Fruit fly (Drosophila melanogaster) whole organism, embryonic: Measurements from ENCODE around the gene CheB38b.
A peak's percentile ranks its signal among the peaks of the same experiment; 100 is the strongest.

Experiments used
- Antp ChIP-seq: fragments of 200-800 bp; sonication (Bioruptor generic); optimal IDR thresholded peaks from 3 replicates; lab custom pipeline; 2016; ENCODE audit warnings: missing biosample characterization, missing genetic modification characterization
- CG10462 ChIP-seq: fragments of 200-800 bp; sonication (Bioruptor generic); optimal IDR thresholded peaks from 2 replicates; lab custom pipeline; 2016; ENCODE audit warnings: missing biosample characterization, missing genetic modification characterization
- CG10543 ChIP-seq: fragments of 200-800 bp; sonication (Bioruptor generic); optimal IDR thresholded peaks from 3 replicates; lab custom pipeline; 2017; ENCODE audit warnings: missing biosample characterization, mild to moderate bottlenecking, missing genetic modification characterization, moderate library complexity
- CG10565 ChIP-seq: fragments of 200-800 bp; sonication (Bioruptor generic); optimal IDR thresholded peaks from 3 replicates; lab custom pipeline; 2016; ENCODE audit warnings: missing biosample characterization, mild to moderate bottlenecking, missing genetic modification characterization
- CG13424 ChIP-seq: fragments of 200-800 bp; sonication (Bioruptor generic); optimal IDR thresholded peaks from 2 replicates; lab custom pipeline; 2019; ENCODE audit warnings: missing biosample characterization, mild to moderate bottlenecking, missing genetic modification characterization, moderate library complexity
- CG18619 ChIP-seq: fragments of 200-800 bp; sonication (Bioruptor generic); optimal IDR thresholded peaks from 3 replicates; lab custom pipeline; 2017; ENCODE audit warnings: missing biosample characterization, mild to moderate bottlenecking, missing genetic modification characterization
- CG31224 ChIP-seq: fragments of 200-800 bp; sonication (Bioruptor generic); IDR thresholded peaks from 2 replicates; pipeline ENCODE4 v1.3.6; 2022; ENCODE audit warnings: missing biosample characterization, missing genetic modification characterization
- CG4360 ChIP-seq: fragments of 200-800 bp; sonication (Bioruptor generic); IDR thresholded peaks from 2 replicates; pipeline ENCODE4 v1.3.6; 2022; ENCODE audit warnings: missing biosample characterization, missing genetic modification characterization
- CG43689 ChIP-seq: fragments of 200-800 bp; sonication (Bioruptor generic); IDR thresholded peaks from 2 replicates; pipeline ENCODE4 v1.3.6; 2022; ENCODE audit warnings: missing biosample characterization, missing genetic modification characterization
- CG4707 ChIP-seq: fragments of 200-800 bp; sonication (Bioruptor generic); optimal IDR thresholded peaks from 2 replicates; lab custom pipeline; 2018; ENCODE audit warnings: missing biosample characterization, mild to moderate bottlenecking, missing genetic modification characterization, moderate library complexity
- CG6654 ChIP-seq: fragments of 200-800 bp; sonication (Bioruptor generic); optimal IDR thresholded peaks from 2 replicates; lab custom pipeline; 2017; ENCODE audit warnings: missing biosample characterization, mild to moderate bottlenecking, missing genetic modification characterization
- CG6813 ChIP-seq: fragments of 200-800 bp; sonication (Bioruptor generic); optimal IDR thresholded peaks from 2 replicates; lab custom pipeline; 2017; ENCODE audit warnings: missing biosample characterization, missing genetic modification characterization, mild to moderate bottlenecking, moderate library complexity, missing genetic modification reagents
- CG8359 ChIP-seq: fragments of 200-800 bp; sonication (Bioruptor generic); optimal IDR thresholded peaks from 2 replicates; lab custom pipeline; 2017; ENCODE audit warnings: missing biosample characterization, mild to moderate bottlenecking, missing genetic modification characterization, borderline replicate concordance
- CG8478 ChIP-seq: fragments of >200 bp; optimal IDR thresholded peaks from 2 replicates; lab custom pipeline; 2018
- CG9215 ChIP-seq: fragments of 200-800 bp; sonication (Bioruptor generic); IDR thresholded peaks from 2 replicates; pipeline ENCODE4 v1.3.6; 2022; ENCODE audit warnings: missing biosample characterization, missing genetic modification characterization
- CHES-1-like ChIP-seq: fragments of 200-800 bp; sonication (Bioruptor generic); optimal IDR thresholded peaks from 2 replicates; lab custom pipeline; 2016; ENCODE audit warnings: missing biosample characterization, missing genetic modification characterization
- CoRest ChIP-seq: fragments of 200-800 bp; sonication (Bioruptor generic); optimal IDR thresholded peaks from 3 replicates; lab custom pipeline; 2018; ENCODE audit warnings: missing biosample characterization, mild to moderate bottlenecking, missing genetic modification characterization, moderate library complexity
- Drgx ChIP-seq: fragments of 200-800 bp; sonication (Bioruptor generic); IDR thresholded peaks from 2 replicates; pipeline ENCODE4 v1.3.6; 2022; ENCODE audit warnings: missing biosample characterization, missing genetic modification characterization
- MESR4 ChIP-seq: fragments of 200-800 bp; sonication (Bioruptor generic); optimal IDR thresholded peaks from 2 replicates; lab custom pipeline; 2018; ENCODE audit warnings: missing biosample characterization, mild to moderate bottlenecking, missing genetic modification characterization, moderate library complexity
- Med ChIP-seq: fragments of 200-800 bp; sonication (Bioruptor generic); peaks from one replicate; lab custom pipeline; 2016; ENCODE audit warnings: missing biosample characterization, missing genetic modification characterization, mild to moderate bottlenecking, inconsistent platforms, moderate library complexity
- NC2β ChIP-seq: fragments of 200-800 bp; sonication (Bioruptor generic); optimal IDR thresholded peaks from 2 replicates; lab custom pipeline; 2016; ENCODE audit warnings: missing biosample characterization, missing genetic modification characterization
- Nf-YA ChIP-seq: fragments of 200-800 bp; sonication (Bioruptor generic); IDR thresholded peaks from 2 replicates; pipeline ENCODE4 v1.3.6; 2022; ENCODE audit warnings: missing biosample characterization, missing genetic modification characterization
- Oaz ChIP-seq: fragments of 200-800 bp; sonication (Bioruptor generic); IDR thresholded peaks from 2 replicates; pipeline ENCODE4 v1.3.6; 2022; ENCODE audit warnings: missing biosample characterization, missing genetic modification characterization
- Sox102F ChIP-seq: fragments of 200-800 bp; sonication (Bioruptor generic); optimal IDR thresholded peaks from 2 replicates; lab custom pipeline; 2018; ENCODE audit warnings: missing biosample characterization, mild to moderate bottlenecking, missing genetic modification characterization, moderate library complexity
- Stat92E ChIP-seq, 3 experiments: fragments of >200 bp in 2 of 3; fragments of 200-800 bp in 1 of 3; sonication (Bioruptor generic) in 1 of 3; optimal IDR thresholded peaks; 2 replicates each; lab custom pipeline; 2017 to 2019; ENCODE audit warnings: missing biosample characterization in 3 of 3, missing genetic modification characterization in 3 of 3, mild to moderate bottlenecking in 1 of 3, moderate library complexity in 1 of 3
- Tbp ChIP-seq: fragments of >200 bp; optimal IDR thresholded peaks from 2 replicates; lab custom pipeline; 2018; ENCODE audit warnings: missing biosample characterization, missing genetic modification characterization
- amos ChIP-seq: fragments of 200-800 bp; sonication (Bioruptor generic); IDR thresholded peaks from 2 replicates; pipeline ENCODE4 v1.3.6; 2022; ENCODE audit warnings: missing biosample characterization, missing genetic modification characterization; ENCODE audit not compliant: partially characterized antibody
- ara ChIP-seq: fragments of 200-800 bp; sonication (Bioruptor generic); IDR thresholded peaks from 2 replicates; pipeline ENCODE4 v1.3.6; 2022; ENCODE audit warnings: missing biosample characterization, missing genetic modification characterization
- ato ChIP-seq: fragments of 200-800 bp; sonication (Bioruptor generic); IDR thresholded peaks from 2 replicates; pipeline ENCODE4 v1.3.6; 2022; ENCODE audit warnings: missing biosample characterization, missing genetic modification characterization; ENCODE audit not compliant: partially characterized antibody
- ci ChIP-seq: fragments of 200-800 bp; sonication (Bioruptor generic); IDR thresholded peaks from 3 replicates; pipeline ENCODE4 v1.3.6; 2022; ENCODE audit warnings: missing biosample characterization, missing genetic modification characterization
- crc ChIP-seq: fragments of 200-800 bp; sonication (Bioruptor generic); optimal IDR thresholded peaks from 2 replicates; lab custom pipeline; 2016; ENCODE audit warnings: missing biosample characterization, missing genetic modification characterization
- da ChIP-seq: fragments of 200-800 bp; sonication (Bioruptor generic); optimal IDR thresholded peaks from 2 replicates; lab custom pipeline; 2016; ENCODE audit warnings: missing biosample characterization, missing genetic modification characterization
- dati ChIP-seq: fragments of 200-800 bp; sonication (Bioruptor generic); IDR thresholded peaks from 2 replicates; pipeline ENCODE4 v1.3.6; 2022; ENCODE audit warnings: missing biosample characterization, missing genetic modification characterization
- disco-r ChIP-seq: fragments of 200-800 bp; sonication (Bioruptor generic); optimal IDR thresholded peaks from 2 replicates; lab custom pipeline; 2016; ENCODE audit warnings: missing biosample characterization, missing genetic modification characterization
- dm ChIP-seq: fragments of 200-800 bp; sonication (Bioruptor generic); optimal IDR thresholded peaks from 3 replicates; lab custom pipeline; 2016; ENCODE audit warnings: missing biosample characterization, missing genetic modification characterization
- dpn ChIP-seq, 2 experiments: fragments of 200-800 bp; sonication (Bioruptor generic); optimal IDR thresholded peaks; 3 replicates each; lab custom pipeline; 2016; ENCODE audit warnings: missing biosample characterization in 2 of 2, missing genetic modification characterization in 2 of 2
- gt ChIP-seq: fragments of 200-800 bp; sonication (Bioruptor generic); IDR thresholded peaks from 2 replicates; pipeline ENCODE4 v1.3.6; 2022; ENCODE audit warnings: missing biosample characterization, missing genetic modification characterization
- h ChIP-seq: fragments of >200 bp; optimal IDR thresholded peaks from 2 replicates; lab custom pipeline; 2017
- inv ChIP-seq: fragments of 200-800 bp; sonication (Bioruptor generic); IDR thresholded peaks from 2 replicates; pipeline ENCODE4 v1.3.6; 2022; ENCODE audit warnings: missing biosample characterization, missing genetic modification characterization; ENCODE audit not compliant: partially characterized antibody
- kah ChIP-seq: fragments of 200-800 bp; sonication (Bioruptor generic); optimal IDR thresholded peaks from 2 replicates; lab custom pipeline; 2018; ENCODE audit warnings: missing biosample characterization, mild to moderate bottlenecking, missing genetic modification characterization
- lola ChIP-seq, 3 experiments: fragments of >200 bp in 2 of 3; fragments of 200-800 bp in 1 of 3; sonication (Bioruptor generic) in 1 of 3; optimal IDR thresholded peaks; 2 replicates each; lab custom pipeline; 2017 to 2019; ENCODE audit warnings: missing biosample characterization in 3 of 3, missing genetic modification characterization in 3 of 3, mild to moderate bottlenecking in 1 of 3, moderate library complexity in 1 of 3
- nerfin-1 ChIP-seq: fragments of 200-800 bp; sonication (Bioruptor generic); optimal IDR thresholded peaks from 3 replicates; lab custom pipeline; 2019; ENCODE audit warnings: missing biosample characterization, mild to moderate bottlenecking, missing genetic modification characterization, moderate library complexity
- org-1 ChIP-seq: fragments of 200-800 bp; sonication (Bioruptor generic); optimal IDR thresholded peaks from 2 replicates; lab custom pipeline; 2017; ENCODE audit warnings: missing biosample characterization, missing genetic modification characterization
- pb ChIP-seq: fragments of 200-800 bp; sonication (Bioruptor generic); optimal IDR thresholded peaks from 3 replicates; lab custom pipeline; 2016; ENCODE audit warnings: missing biosample characterization, missing genetic modification characterization
- run ChIP-seq: fragments of 200-800 bp; sonication (Bioruptor generic); optimal IDR thresholded peaks from 3 replicates; lab custom pipeline; 2018; ENCODE audit warnings: missing biosample characterization, mild to moderate bottlenecking, missing genetic modification characterization
- sc ChIP-seq, 3 experiments: fragments of >200 bp in 2 of 3; fragments of 200-800 bp in 1 of 3; sonication (Bioruptor generic) in 1 of 3; optimal IDR thresholded peaks; 2 replicates in 2 of 3; 3 replicates in 1 of 3; lab custom pipeline; 2017; ENCODE audit warnings: mild to moderate bottlenecking in 1 of 3, missing biosample characterization in 1 of 3, missing genetic modification characterization in 1 of 3, missing genetic modification reagents in 1 of 3
- tx ChIP-seq: fragments of 200-800 bp; sonication (Bioruptor generic); optimal IDR thresholded peaks from 2 replicates; lab custom pipeline; 2016; ENCODE audit warnings: missing biosample characterization, missing genetic modification characterization

CheB38b gene

DNA sequence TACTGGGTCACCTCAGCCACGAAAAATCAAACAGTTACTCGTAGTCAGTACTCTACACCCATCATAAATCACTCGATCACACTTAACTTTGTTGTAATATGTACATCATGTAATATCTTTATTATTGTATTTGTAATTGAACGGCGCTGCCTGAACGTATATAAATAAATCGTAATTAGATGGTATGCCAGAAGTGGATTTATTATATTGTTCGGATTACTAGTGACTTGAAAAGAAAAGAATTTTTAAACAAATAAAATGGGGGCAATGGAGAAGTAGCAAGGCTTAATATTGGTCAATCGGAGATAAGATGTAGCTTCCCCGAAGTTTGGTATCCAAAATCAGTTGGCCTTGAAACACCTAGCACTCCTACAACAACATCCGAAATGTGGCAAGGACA is 31.9 kb upstream of the CheB38b start, which contains the start of gene CG14402:
CG14402 (plus strand) TSS at position 301 of the 400 bp plus-strand sequence.
- TF ChIP-seq dm, result no peak
- TF ChIP-seq disco-r, result no peak
- no peak for TF ChIP-seq CHES-1-like (GFP tag; lab: Kevin White, UChicago)
- TF ChIP-seq amos (GFP tag; lab: Robert Waterston, UW), result no peak
- TF ChIP-seq Stat92E (GFP tag; optimal IDR thresholded peaks at IDR 0.05; lab: Kevin White, UChicago), result no peak
- no peak for TF ChIP-seq Nf-YA (GFP tag; lab: Robert Waterston, UW)
- TF ChIP-seq pb (GFP tag; lab: Kevin White, UChicago), result no peak
- TF ChIP-seq CG4707 (GFP tag; lab: Kevin White, UChicago), result no peak
- TF ChIP-seq MESR4, result no peak

DNA sequence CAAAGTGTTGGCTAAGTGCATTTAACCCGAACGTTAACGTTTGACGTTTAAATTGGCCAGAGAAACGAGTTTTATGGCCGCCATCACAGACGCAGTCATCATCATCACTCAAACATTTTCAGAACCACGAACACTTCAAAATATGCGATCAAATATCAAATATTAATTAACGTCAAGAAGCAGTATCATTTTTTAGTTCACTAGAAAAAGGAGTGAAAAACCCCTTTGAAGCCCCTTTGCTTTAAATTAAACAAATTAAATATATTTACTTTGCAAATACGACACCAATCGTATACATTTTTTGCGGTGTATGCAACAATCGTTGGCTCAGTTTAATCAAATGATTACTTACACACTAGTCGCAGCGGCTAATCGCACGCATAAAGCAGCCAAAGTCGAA is 27.3 kb upstream of the CheB38b start:
- TF ChIP-seq Drgx (GFP tag; lab: Robert Waterston, UW), result peak; percentile 49; the same call in 1 of the 2 replicates
- TF ChIP-seq ato (GFP tag; lab: Robert Waterston, UW), result no peak
- TF ChIP-seq h, result no peak
- no peak for TF ChIP-seq da
- no peak for TF ChIP-seq tx (GFP tag; lab: Kevin White, UChicago)
- no peak for TF ChIP-seq lola (GFP tag; optimal IDR thresholded peaks at IDR 0.05; lab: Kevin White, UChicago)
- TF ChIP-seq Sox102F (GFP tag; lab: Kevin White, UChicago), result peak; percentile 5
- TF ChIP-seq CG6654 (GFP tag; lab: Kevin White, UChicago), result no peak
- TF ChIP-seq CG31224 (GFP tag; lab: Robert Waterston, UW), result no peak
- TF ChIP-seq ci (GFP tag; lab: Robert Waterston, UW), result 0 out of 3 replicates have a peak, but pooled peaks have one; percentile 9
- TF ChIP-seq Med (GFP tag; lab: Kevin White, UChicago), result peak; percentile 19
- TF ChIP-seq CG4360 (GFP tag; lab: Robert Waterston, UW), result no peak
- TF ChIP-seq Oaz, result no peak

- TF ChIP-seq Tbp (GFP tag; lab: Kevin White, UChicago) (no peak), h (no peak), sc (optimal IDR thresholded peaks at IDR 0.05; lab: Kevin White, UChicago) (no peak), sc (GFP tag; optimal IDR thresholded peaks at IDR 0.05; lab: Kevin White, UChicago) (no peak), Antp (GFP tag; lab: Kevin White, UChicago) (no peak), CG10462 (no peak), Drgx (GFP tag; lab: Robert Waterston, UW) (no peak), dati (GFP tag; lab: Robert Waterston, UW) (no peak), CG13424 (no peak), CG9215 (GFP tag; lab: Robert Waterston, UW) (no peak), disco-r (no peak), nerfin-1 (tag; lab: Kevin White, UChicago) (no peak), dpn (GFP tag; optimal IDR thresholded peaks at IDR 0.05; lab: Kevin White, UChicago) (no peak), CG18619 (GFP tag; lab: Kevin White, UChicago) (no peak), org-1 (GFP tag; lab: Kevin White, UChicago) (no peak), crc (GFP tag; lab: Kevin White, UChicago) (no peak), CG8359 (GFP tag; lab: Kevin White, UChicago) (no peak), CG10543 (GFP tag; lab: Kevin White, UChicago) (peak; percentile 45), inv (GFP tag; lab: Robert Waterston, UW) (no peak), CG8478 (lab: Kevin White, UChicago) (no peak), CG43689 (GFP tag; lab: Robert Waterston, UW) (no peak), run (tag; lab: Kevin White, UChicago) (no peak), CG10565 (GFP tag; lab: Kevin White, UChicago) (no peak), kah (GFP tag; lab: Kevin White, UChicago) (no peak), Sox102F (GFP tag; lab: Kevin White, UChicago) (no peak), gt (GFP tag; lab: Robert Waterston, UW) (no peak), CoRest (no peak), CG31224 (GFP tag; lab: Robert Waterston, UW) (no peak), NC2β (no peak), CG6813 (GFP tag; lab: Kevin White, UChicago) (peak; percentile 57), ara (GFP tag; lab: Robert Waterston, UW) (no peak)
These were observed 23.5 kb upstream of the CheB38b start, which contains the start of gene CG31676 for dm6 chr2L:20840462-20841038. TSS of gene CG31676 (plus strand) at chr2L:20840750.
